Worm (Caenorhabditis elegans): Measurements from ENCODE around the gene Y116A8C.468.

ce11 chrIV:16949767-16950166 lies 31.6 kb downstream of the Y116A8C.468 start, which contains the start of gene rad-54.B:
- TF ChIP-seq nhr-12 (tag; optimal IDR thresholded peaks at IDR 0.05) (no peak), vab-15 (tag; optimal IDR thresholded peaks at IDR 0.05) (no peak), unc-130 (tag; optimal IDR thresholded peaks at IDR 0.05) (no peak), nhr-11 (tag; optimal IDR thresholded peaks at IDR 0.05) (no peak), ama-1 (optimal IDR thresholded peaks at IDR 0.05) (no peak), swsn-7 (tag; optimal IDR thresholded peaks at IDR 0.05) (no peak), unc-62 (GFP tag; optimal IDR thresholded peaks at IDR 0.05) (no peak), hlh-17 (GFP tag; optimal IDR thresholded peaks at IDR 0.05; ENCODE audit: borderline replicate concordance) (no peak), unc-30 (tag; optimal IDR thresholded peaks at IDR 0.05) (no peak), C16A3.4 (tag; optimal IDR thresholded peaks at IDR 0.05) (no peak)

Measured in whole organism, L1 larva.